Worm (Caenorhabditis elegans) whole organism, young adult: Measurements from ENCODE around the gene Y39A3B.1.

Experiments used
- B0019.2 ChIP-seq: fragments of 200-800 bp; sonication (Bioruptor generic); conservative IDR thresholded peaks from 2 replicates; pipeline ENCODE4 v1.3.6; 2022; ENCODE audit warnings: missing genetic modification reagents, missing genetic modification characterization, missing compliant biosample characterization
- C06A6.2 ChIP-seq: fragments of 200-800 bp; sonication (Bioruptor generic); conservative IDR thresholded peaks from 2 replicates; pipeline ENCODE4 v1.3.6; 2022; ENCODE audit warnings: missing genetic modification characterization, missing compliant biosample characterization
- D2030.7 ChIP-seq: fragments of 200-800 bp; sonication (Bioruptor generic); IDR thresholded peaks from 2 replicates; pipeline ENCODE4 v1.3.6; 2022; ENCODE audit warnings: missing genetic modification reagents, missing genetic modification characterization, missing compliant biosample characterization
- F10E7.11 ChIP-seq: sonication (generic microtip); optimal IDR thresholded peaks from 2 replicates; lab custom pipeline; 2017; ENCODE audit warnings: mild to moderate bottlenecking, missing genetic modification characterization, moderate library complexity, missing compliant biosample characterization
- F23B12.7 ChIP-seq: sonication (generic microtip); optimal IDR thresholded peaks from 2 replicates; lab custom pipeline; 2017; ENCODE audit warnings: missing genetic modification characterization, mild to moderate bottlenecking, missing compliant biosample characterization, antibody characterized with exemption, moderate library complexity; ENCODE audit not compliant: insufficient read depth
- F33H1.4 ChIP-seq: fragments of 200-800 bp; sonication (Bioruptor generic); IDR thresholded peaks from 2 replicates; pipeline ENCODE4 v1.3.6; 2022; ENCODE audit warnings: missing genetic modification reagents, missing genetic modification characterization, missing compliant biosample characterization
- F57C9.4 ChIP-seq: sonication (generic microtip); optimal IDR thresholded peaks from 2 replicates; lab custom pipeline; 2017; ENCODE audit warnings: mild to moderate bottlenecking, missing genetic modification characterization, missing compliant biosample characterization
- T07F8.4 ChIP-seq: sonication (generic microtip); optimal IDR thresholded peaks from 2 replicates; lab custom pipeline; 2016; ENCODE audit warnings: mild to moderate bottlenecking, missing genetic modification characterization, moderate library complexity, missing compliant biosample characterization
- Y53F4B.3 ChIP-seq: fragments of 200-800 bp; sonication (Bioruptor generic); IDR thresholded peaks from 2 replicates; pipeline ENCODE4 v1.3.6; 2022; ENCODE audit warnings: missing genetic modification reagents, missing genetic modification characterization, missing compliant biosample characterization
- Y56A3A.18 ChIP-seq: fragments of 200-800 bp; sonication (Bioruptor generic); IDR thresholded peaks from 2 replicates; pipeline ENCODE4 v1.3.6; 2022; ENCODE audit warnings: missing genetic modification reagents, missing genetic modification characterization, missing compliant biosample characterization
- attf-5 ChIP-seq: fragments of 200-800 bp; sonication (Bioruptor generic); optimal IDR thresholded peaks from 2 replicates; lab custom pipeline; 2018; ENCODE audit warnings: mild to moderate bottlenecking, missing genetic modification characterization, missing compliant biosample characterization
- bed-2 ChIP-seq: fragments of 200-800 bp; sonication (Bioruptor generic); IDR thresholded peaks from 2 replicates; pipeline ENCODE4 v1.3.6; 2022; ENCODE audit warnings: missing genetic modification reagents, missing genetic modification characterization, missing compliant biosample characterization
- ceh-27 ChIP-seq: fragments of 200-800 bp; sonication (Bioruptor generic); optimal IDR thresholded peaks from 2 replicates; lab custom pipeline; 2018; ENCODE audit warnings: mild to moderate bottlenecking, missing genetic modification characterization, moderate library complexity, missing compliant biosample characterization
- ceh-40 ChIP-seq: fragments of 200-800 bp; sonication (Bioruptor generic); IDR thresholded peaks from 2 replicates; pipeline ENCODE4 v1.3.6; 2022; ENCODE audit warnings: missing genetic modification characterization, missing compliant biosample characterization
- ceh-91 ChIP-seq: fragments of 200-800 bp; sonication (Bioruptor generic); IDR thresholded peaks from 2 replicates; pipeline ENCODE4 v1.3.6; 2022; ENCODE audit warnings: missing genetic modification reagents, missing genetic modification characterization, missing compliant biosample characterization
- die-1 ChIP-seq: sonication (generic microtip); optimal IDR thresholded peaks from 2 replicates; lab custom pipeline; 2016; ENCODE audit warnings: missing genotype, mild to moderate bottlenecking, missing genetic modification characterization, missing compliant biosample characterization
- ets-4 ChIP-seq: fragments of 200-800 bp; sonication (Bioruptor generic); optimal IDR thresholded peaks from 2 replicates; lab custom pipeline; 2018; ENCODE audit warnings: mild to moderate bottlenecking, missing genetic modification characterization, missing compliant biosample characterization
- fkh-3 ChIP-seq: sonication (generic microtip); optimal IDR thresholded peaks from 2 replicates; lab custom pipeline; 2016; ENCODE audit warnings: mild to moderate bottlenecking, missing genetic modification characterization, missing compliant biosample characterization
- lag-1 ChIP-seq: fragments of 200-800 bp; sonication (Bioruptor generic); IDR thresholded peaks from 2 replicates; pipeline ENCODE4 v1.3.6; 2022; ENCODE audit warnings: missing genetic modification reagents, missing genetic modification characterization, missing compliant biosample characterization
- lin-26 ChIP-seq: fragments of 200-800 bp; sonication (Bioruptor generic); IDR thresholded peaks from 2 replicates; pipeline ENCODE4 v1.3.6; 2022; ENCODE audit warnings: missing genetic modification reagents, missing genetic modification characterization, missing compliant biosample characterization
- lin-40 ChIP-seq: sonication (generic microtip); optimal IDR thresholded peaks from 2 replicates; lab custom pipeline; 2016; ENCODE audit warnings: missing genetic modification characterization, mild to moderate bottlenecking, missing compliant biosample characterization, missing genotype, missing genetic modification reagents
- madf-6 ChIP-seq: fragments of 200-800 bp; sonication (Bioruptor generic); IDR thresholded peaks from 2 replicates; pipeline ENCODE4 v1.3.6; 2022; ENCODE audit warnings: missing genetic modification reagents, missing genetic modification characterization, missing compliant biosample characterization
- madf-8 ChIP-seq: fragments of 200-800 bp; sonication (Bioruptor generic); conservative IDR thresholded peaks from 2 replicates; pipeline ENCODE4 v1.3.6; 2022; ENCODE audit warnings: missing genetic modification reagents, missing genetic modification characterization, missing compliant biosample characterization
- nhr-80 ChIP-seq: sonication (generic microtip); optimal IDR thresholded peaks from 2 replicates; lab custom pipeline; 2016; ENCODE audit warnings: missing genetic modification characterization, missing compliant biosample characterization
- pbrm-1 ChIP-seq: fragments of 200-800 bp; sonication (Bioruptor generic); IDR thresholded peaks from 2 replicates; pipeline ENCODE4 v1.3.6; 2022; ENCODE audit warnings: missing genetic modification reagents, missing genetic modification characterization, missing compliant biosample characterization
- pha-4 ChIP-seq: fragments of 150-350 bp; sonication (generic microtip); optimal IDR thresholded peaks from 2 replicates; lab custom pipeline; 2014; ENCODE audit warnings: missing biosample characterization, missing genetic modification reagents, missing genetic modification characterization
- rcor-1 ChIP-seq: fragments of 200-800 bp; sonication (Bioruptor generic); IDR thresholded peaks from 2 replicates; pipeline ENCODE4 v1.3.6; 2022; ENCODE audit warnings: missing genetic modification reagents, missing genetic modification characterization, missing compliant biosample characterization
- snpc-1.1 ChIP-seq: sonication (generic microtip); optimal IDR thresholded peaks from 2 replicates; lab custom pipeline; 2017; ENCODE audit warnings: missing genetic modification characterization, mild to moderate bottlenecking, missing compliant biosample characterization, antibody characterized with exemption, moderate library complexity, missing genotype, missing genetic modification reagents; ENCODE audit not compliant: insufficient read depth
- somi-1 ChIP-seq: fragments of 200-800 bp; sonication (Bioruptor generic); optimal IDR thresholded peaks from 2 replicates; lab custom pipeline; 2018; ENCODE audit warnings: mild to moderate bottlenecking, missing genetic modification characterization, missing compliant biosample characterization
- sptf-2 ChIP-seq: fragments of 200-800 bp; sonication (Bioruptor generic); optimal IDR thresholded peaks from 2 replicates; lab custom pipeline; 2018; ENCODE audit warnings: mild to moderate bottlenecking, missing genetic modification characterization, missing compliant biosample characterization
- tbp1 ChIP-seq: fragments of 200-800 bp; sonication (Bioruptor generic); optimal IDR thresholded peaks from 2 replicates; lab custom pipeline; 2018; ENCODE audit warnings: mild to moderate bottlenecking, missing genetic modification characterization, missing compliant biosample characterization
- unc-130 ChIP-seq: sonication (generic microtip); optimal IDR thresholded peaks from 2 replicates; lab custom pipeline; 2016; ENCODE audit warnings: missing genetic modification reagents, missing genetic modification characterization, missing compliant biosample characterization
- xnd-1 ChIP-seq: sonication (generic microtip); optimal IDR thresholded peaks from 2 replicates; lab custom pipeline; 2016; ENCODE audit warnings: missing genotype, missing genetic modification reagents, missing genetic modification characterization, missing compliant biosample characterization
- zfh-2 ChIP-seq: fragments of 200-800 bp; sonication (Bioruptor generic); conservative IDR thresholded peaks from 2 replicates; pipeline ENCODE4 v1.3.6; 2022; ENCODE audit warnings: missing genetic modification reagents, missing genetic modification characterization, missing compliant biosample characterization
- zim-3 ChIP-seq: sonication (generic microtip); optimal IDR thresholded peaks from 2 replicates; lab custom pipeline; 2017; ENCODE audit warnings: mild to moderate bottlenecking, missing genetic modification characterization, moderate library complexity, missing compliant biosample characterization
- ztf-3 ChIP-seq: fragments of 200-800 bp; sonication (Bioruptor generic); optimal IDR thresholded peaks from 2 replicates; lab custom pipeline; 2018; ENCODE audit warnings: mild to moderate bottlenecking, missing genetic modification characterization, missing compliant biosample characterization

Y39A3B.1 gene

ce11 chrIII:2053433-2053832 lies 47.6 kb downstream of the Y39A3B.1 start:
- no peak for TF ChIP-seq lin-40 (tag; lab: Kevin White, UChicago)
- TF ChIP-seq nhr-80 (tag; lab: Kevin White, UChicago): peak; percentile 21

ce11 chrIII:2054084-2054483 lies 48.3 kb downstream of the Y39A3B.1 start, which contains the start of gene M01E10.3:
M01E10.3 (minus strand) TSS chrIII:2054184.
- TF ChIP-seq T07F8.4 (tag; lab: Kevin White, UChicago) (no peak), Y56A3A.18 (GFP tag; lab: Robert Waterston, UW) (no peak), F33H1.4 (GFP tag; lab: Robert Waterston, UW) (no peak), D2030.7 (GFP tag; lab: Robert Waterston, UW) (no peak), rcor-1 (GFP tag; lab: Robert Waterston, UW) (no peak), snpc-1.1 (no peak), fkh-3 (no peak), F23B12.7 (tag; lab: Kevin White, UChicago) (no peak), die-1 (tag; lab: Kevin White, UChicago) (no peak), zfh-2 (GFP tag; lab: Robert Waterston, UW) (no peak), lin-26 (GFP tag; lab: Robert Waterston, UW) (no peak), somi-1 (GFP tag; lab: Kevin White, UChicago) (no peak), ceh-91 (GFP tag; lab: Robert Waterston, UW) (no peak), tbp1 (GFP tag; lab: Kevin White, UChicago) (no peak), Y53F4B.3 (GFP tag; lab: Robert Waterston, UW) (no peak), B0019.2 (GFP tag; lab: Robert Waterston, UW) (no peak)

ce11 chrIII:2057570-2057969 lies 51.7 kb downstream of the Y39A3B.1 start, which contains the start of gene Y39A3A.2:
Y39A3A.2 (minus strand) TSS chrIII:2057670.
- TF ChIP-seq bed-2 (GFP tag; lab: Robert Waterston, UW): no peak
- no peak for TF ChIP-seq pbrm-1 (GFP tag; lab: Robert Waterston, UW)
- TF ChIP-seq pha-4 (tag; lab: Kevin White, UChicago): no peak
- no peak for TF ChIP-seq sptf-2 (GFP tag; lab: Kevin White, UChicago)
- TF ChIP-seq ztf-3: no peak
- TF ChIP-seq madf-8 (GFP tag; lab: Robert Waterston, UW): no peak
- no peak for TF ChIP-seq lin-26 (GFP tag; lab: Robert Waterston, UW)
- no peak for TF ChIP-seq attf-5 (GFP tag; lab: Kevin White, UChicago)
- no peak for TF ChIP-seq F10E7.11 (tag; lab: Kevin White, UChicago)
- no peak for TF ChIP-seq ceh-27 (GFP tag; lab: Kevin White, UChicago)
- no peak for TF ChIP-seq zim-3
- no peak for TF ChIP-seq ets-4
- TF ChIP-seq F57C9.4 (tag; lab: Kevin White, UChicago): no peak
- no peak for TF ChIP-seq madf-6 (GFP tag; lab: Robert Waterston, UW)
- no peak for TF ChIP-seq die-1 (tag; lab: Kevin White, UChicago)
- no peak for TF ChIP-seq lag-1 (GFP tag; lab: Robert Waterston, UW)
- TF ChIP-seq ceh-40 (GFP tag; lab: Robert Waterston, UW): no peak
- no peak for TF ChIP-seq xnd-1 (tag; lab: Kevin White, UChicago)
- TF ChIP-seq C06A6.2 (GFP tag; lab: Robert Waterston, UW): no peak
- no peak for TF ChIP-seq unc-130
